Fruit fly (Drosophila melanogaster) whole organism, pupa: ENCODE measurements around the gene LysB.

Experiments used
- CG12605 ChIP-seq: fragments of 200-800 bp; sonication (Bioruptor generic); IDR thresholded peaks from 2 replicates; pipeline ENCODE4 v1.3.6; 2022; ENCODE audit warnings: missing biosample characterization, missing genetic modification characterization
- CG14655 ChIP-seq: fragments of 200-800 bp; sonication (Bioruptor generic); optimal IDR thresholded peaks from 3 replicates; lab custom pipeline; 2017; ENCODE audit warnings: mild to moderate bottlenecking, missing biosample characterization, missing genetic modification reagents, missing genetic modification characterization
- CG15710 ChIP-seq: fragments of 200-800 bp; sonication (Bioruptor generic); optimal IDR thresholded peaks from 2 replicates; lab custom pipeline; 2018; ENCODE audit warnings: missing biosample characterization, mild to moderate bottlenecking, missing genetic modification characterization, moderate library complexity
- CG32121 ChIP-seq: fragments of 200-800 bp; sonication (Bioruptor generic); IDR thresholded peaks from 2 replicates; pipeline ENCODE4 v1.3.6; 2022; ENCODE audit warnings: missing biosample characterization, missing genetic modification characterization
- CG34367 ChIP-seq: fragments of 200-800 bp; sonication (Bioruptor generic); optimal IDR thresholded peaks from 2 replicates; lab custom pipeline; 2018; ENCODE audit warnings: missing biosample characterization, mild to moderate bottlenecking, missing genetic modification characterization
- CG4496 ChIP-seq: fragments of 200-800 bp; sonication (Bioruptor generic); IDR thresholded peaks from 3 replicates; pipeline ENCODE4 v1.3.6; 2022; ENCODE audit warnings: missing biosample characterization, missing genetic modification characterization
- CG8159 ChIP-seq: fragments of 200-800 bp; sonication (Bioruptor generic); optimal IDR thresholded peaks from 3 replicates; lab custom pipeline; 2018; ENCODE audit warnings: missing biosample characterization, mild to moderate bottlenecking, missing genetic modification characterization, moderate library complexity
- CG8301 ChIP-seq: fragments of 200-800 bp; sonication (Bioruptor generic); optimal IDR thresholded peaks from 2 replicates; lab custom pipeline; 2018; ENCODE audit warnings: missing biosample characterization, mild to moderate bottlenecking, missing genetic modification characterization
- CG9948 ChIP-seq: fragments of 200-800 bp; sonication (Bioruptor generic); optimal IDR thresholded peaks from 2 replicates; lab custom pipeline; 2018; ENCODE audit warnings: missing biosample characterization, mild to moderate bottlenecking, missing genetic modification characterization, moderate library complexity
- EcR ChIP-seq: fragments of 200-800 bp; sonication (Bioruptor generic); optimal IDR thresholded peaks from 3 replicates; lab custom pipeline; 2019; ENCODE audit warnings: missing biosample characterization, missing genetic modification characterization, mild to moderate bottlenecking, moderate library complexity, missing genetic modification reagents
- Ets98B ChIP-seq: fragments of 200-800 bp; sonication (Bioruptor generic); IDR thresholded peaks from 2 replicates; pipeline ENCODE4 v1.3.6; 2022; ENCODE audit warnings: missing biosample characterization, missing genetic modification characterization
- Snoo ChIP-seq: fragments of 200-800 bp; sonication (Bioruptor generic); optimal IDR thresholded peaks from 3 replicates; lab custom pipeline; 2017; ENCODE audit warnings: missing biosample characterization, mild to moderate bottlenecking, missing genetic modification characterization, inconsistent platforms
- fd96Ca ChIP-seq: fragments of 200-800 bp; sonication (Bioruptor generic); IDR thresholded peaks from 3 replicates; pipeline ENCODE4 v1.3.6; 2022; ENCODE audit warnings: missing biosample characterization, missing genetic modification characterization
- rn ChIP-seq: fragments of 200-800 bp; sonication (Bioruptor generic); IDR thresholded peaks from 2 replicates; pipeline ENCODE4 v1.3.6; 2022; ENCODE audit warnings: missing biosample characterization, missing genetic modification characterization

- TF ChIP-seq CG8159 (tag; lab: Kevin White, UChicago) = no peak
- no peak for TF ChIP-seq CG12605
- TF ChIP-seq CG34367 = no peak
- TF ChIP-seq Snoo (tag; lab: Kevin White, UChicago) = no peak
- TF ChIP-seq Ets98B (GFP tag; lab: Robert Waterston, UW) = no peak
- TF ChIP-seq fd96Ca = no peak
- TF ChIP-seq CG32121 (GFP tag; lab: Robert Waterston, UW) = no peak
- TF ChIP-seq rn (GFP tag; lab: Robert Waterston, UW) = no peak
- no peak for TF ChIP-seq CG8301 (tag; lab: Kevin White, UChicago)
- TF ChIP-seq CG4496 (GFP tag; lab: Robert Waterston, UW) = no peak
- TF ChIP-seq CG9948 (tag; lab: Kevin White, UChicago) = no peak
- no peak for TF ChIP-seq CG15710
- no peak for TF ChIP-seq CG14655
- no peak for TF ChIP-seq EcR
These were observed 4.9 kb downstream of the LysB start for dm6 chr3L:1212113-1212512.
